Worm (Caenorhabditis elegans) whole organism, late embryonic: ENCODE results near the gene fbxc-43.

Source experiments
- C08G9.2 ChIP-seq: sonication (generic microtip); optimal IDR thresholded peaks from 2 replicates; lab custom pipeline; 2016; ENCODE audit warnings: mild to moderate bottlenecking, missing genetic modification characterization, moderate library complexity, missing compliant biosample characterization
- ama-1 ChIP-seq: fragments of 150-350 bp; optimal IDR thresholded peaks from 2 replicates; lab custom pipeline; 2014
- ceh-22 ChIP-seq: sonication (generic microtip); optimal IDR thresholded peaks from 2 replicates; lab custom pipeline; 2017; ENCODE audit warnings: missing biosample characterization, missing genetic modification characterization
- ceh-24 ChIP-seq: sonication (generic microtip); optimal IDR thresholded peaks from 2 replicates; lab custom pipeline; 2016; ENCODE audit warnings: mild to moderate bottlenecking, missing genetic modification characterization, missing compliant biosample characterization
- dve-1 ChIP-seq: sonication (generic microtip); optimal IDR thresholded peaks from 2 replicates; lab custom pipeline; 2017; ENCODE audit warnings: antibody characterized with exemption, mild to moderate bottlenecking, missing genetic modification characterization, missing compliant biosample characterization
- elt-2 ChIP-seq: sonication (generic microtip); optimal IDR thresholded peaks from 2 replicates; lab custom pipeline; 2016; ENCODE audit warnings: missing genetic modification reagents, missing genetic modification characterization, missing compliant biosample characterization
- pat-9 ChIP-seq: fragments of 200-800 bp; sonication (Bioruptor generic); optimal IDR thresholded peaks from 2 replicates; lab custom pipeline; 2018; ENCODE audit warnings: mild to moderate bottlenecking, missing genetic modification characterization, moderate library complexity, missing compliant biosample characterization
- ref-2 ChIP-seq: sonication (generic microtip); optimal IDR thresholded peaks from 2 replicates; lab custom pipeline; 2016; ENCODE audit warnings: missing genetic modification characterization, missing compliant biosample characterization
- sdc-2 ChIP-seq: sonication (generic microtip); optimal IDR thresholded peaks from 2 replicates; lab custom pipeline; 2016; ENCODE audit warnings: missing genotype, missing genetic modification characterization, missing compliant biosample characterization

ce11 chrII:4230816-4231435 is 4.9 kb downstream of the fbxc-43 start, which contains the start of gene C16A11.10:
- TF ChIP-seq C08G9.2 (tag; lab: Kevin White, UChicago) (no peak), elt-2 (tag; lab: Kevin White, UChicago) (no peak), dve-1 (tag; lab: Kevin White, UChicago) (no peak), sdc-2 (tag; lab: Kevin White, UChicago) (no peak), ceh-22 (tag; lab: Kevin White, UChicago) (no peak), ceh-24 (tag; lab: Kevin White, UChicago) (no peak), ama-1 (lab: Kevin White, UChicago) (no peak), pat-9 (tag; lab: Kevin White, UChicago) (no peak), ref-2 (tag; lab: Kevin White, UChicago) (no peak)
